Worm (Caenorhabditis elegans) whole organism, young adult: Measurements from ENCODE around the gene W02H5.2.

ENCODE experiments used
- B0261.1 ChIP-seq: sonication (generic microtip); optimal IDR thresholded peaks from 2 replicates; lab custom pipeline; 2016; ENCODE audit warnings: mild to moderate bottlenecking, missing genetic modification characterization, moderate library complexity, missing compliant biosample characterization
- B0336.3 ChIP-seq: fragments of 200-800 bp; sonication (Bioruptor generic); IDR thresholded peaks from 2 replicates; pipeline ENCODE4 v1.3.6; 2022; ENCODE audit warnings: missing genetic modification characterization, missing compliant biosample characterization
- F22D6.2 ChIP-seq: sonication (generic microtip); optimal IDR thresholded peaks from 2 replicates; lab custom pipeline; 2016; ENCODE audit warnings: mild to moderate bottlenecking, missing genetic modification characterization, missing compliant biosample characterization
- F49E8.2 ChIP-seq: sonication (generic microtip); optimal IDR thresholded peaks from 3 replicates; lab custom pipeline; 2017; ENCODE audit warnings: missing genetic modification characterization, mild to moderate bottlenecking, missing compliant biosample characterization, antibody characterized with exemption, moderate library complexity; ENCODE audit not compliant: insufficient read depth
- F57C9.4 ChIP-seq: sonication (generic microtip); optimal IDR thresholded peaks from 2 replicates; lab custom pipeline; 2017; ENCODE audit warnings: mild to moderate bottlenecking, missing genetic modification characterization, missing compliant biosample characterization
- K11D2.4 ChIP-seq: fragments of 200-800 bp; sonication (Bioruptor generic); IDR thresholded peaks from 2 replicates; pipeline ENCODE4 v1.3.6; 2022; ENCODE audit warnings: missing genetic modification reagents, missing genetic modification characterization, missing compliant biosample characterization
- T26A5.8 ChIP-seq: sonication (generic microtip); optimal IDR thresholded peaks from 2 replicates; lab custom pipeline; 2016; ENCODE audit warnings: missing genetic modification characterization, missing compliant biosample characterization
- Y79H2A.3 ChIP-seq: fragments of 200-800 bp; sonication (Bioruptor generic); conservative IDR thresholded peaks from 2 replicates; pipeline ENCODE4 v1.3.6; 2022; ENCODE audit warnings: missing genetic modification reagents, missing genetic modification characterization, missing compliant biosample characterization
- Y95B8A.8 ChIP-seq: fragments of 200-800 bp; sonication (Bioruptor generic); IDR thresholded peaks from 2 replicates; pipeline ENCODE4 v1.3.6; 2022; ENCODE audit warnings: missing genetic modification reagents, missing genetic modification characterization, missing compliant biosample characterization
- akir-1 ChIP-seq: fragments of 200-800 bp; sonication (Bioruptor generic); optimal IDR thresholded peaks from 2 replicates; lab custom pipeline; 2018; ENCODE audit warnings: mild to moderate bottlenecking, missing genetic modification characterization, moderate library complexity, missing compliant biosample characterization
- atf-7 ChIP-seq: sonication (generic microtip); optimal IDR thresholded peaks from 2 replicates; lab custom pipeline; 2017; ENCODE audit warnings: mild to moderate bottlenecking, missing genetic modification characterization, missing compliant biosample characterization
- bed-1 ChIP-seq: fragments of 200-800 bp; sonication (Bioruptor generic); IDR thresholded peaks from 2 replicates; pipeline ENCODE4 v1.3.6; 2022; ENCODE audit warnings: missing genetic modification reagents, missing genetic modification characterization, missing compliant biosample characterization
- cebp-1 ChIP-seq, 2 experiments: fragments of 200-800 bp in 1 of 2; sonication (Bioruptor generic) in 1 of 2; sonication (generic microtip) in 1 of 2; IDR thresholded peaks in 1 of 2; optimal IDR thresholded peaks in 1 of 2; 2 replicates each; pipeline versions ENCODE4 v1.3.6 to Lab custom; 2017 to 2022; ENCODE audit warnings: missing compliant biosample characterization in 2 of 2, missing genetic modification characterization in 2 of 2, mild to moderate bottlenecking in 1 of 2, missing genetic modification reagents in 1 of 2, moderate library complexity in 1 of 2
- cebp-2 ChIP-seq: fragments of 200-800 bp; sonication (Bioruptor generic); IDR thresholded peaks from 2 replicates; pipeline ENCODE4 v1.3.6; 2022; ENCODE audit warnings: missing genetic modification characterization, missing compliant biosample characterization
- ceh-40 ChIP-seq: fragments of 200-800 bp; sonication (Bioruptor generic); IDR thresholded peaks from 2 replicates; pipeline ENCODE4 v1.3.6; 2022; ENCODE audit warnings: missing genetic modification characterization, missing compliant biosample characterization
- ceh-91 ChIP-seq: fragments of 200-800 bp; sonication (Bioruptor generic); IDR thresholded peaks from 2 replicates; pipeline ENCODE4 v1.3.6; 2022; ENCODE audit warnings: missing genetic modification reagents, missing genetic modification characterization, missing compliant biosample characterization
- chd-7 ChIP-seq: sonication (generic microtip); optimal IDR thresholded peaks from 2 replicates; lab custom pipeline; 2016; ENCODE audit warnings: mild to moderate bottlenecking, missing genetic modification characterization, moderate library complexity, missing compliant biosample characterization
- die-1 ChIP-seq: sonication (generic microtip); optimal IDR thresholded peaks from 2 replicates; lab custom pipeline; 2016; ENCODE audit warnings: missing genotype, mild to moderate bottlenecking, missing genetic modification characterization, missing compliant biosample characterization
- efl-1 ChIP-seq: fragments of 150-350 bp; optimal IDR thresholded peaks from 2 replicates; lab custom pipeline; 2014; ENCODE audit warnings: missing biosample characterization, missing genetic modification reagents, missing genetic modification characterization
- egl-18 ChIP-seq: fragments of 200-800 bp; sonication (Bioruptor generic); IDR thresholded peaks from 2 replicates; pipeline ENCODE4 v1.3.6; 2022; ENCODE audit warnings: missing genetic modification reagents, missing genetic modification characterization, missing compliant biosample characterization
- egl-44 ChIP-seq: fragments of 200-800 bp; sonication (Bioruptor generic); IDR thresholded peaks from 2 replicates; pipeline ENCODE4 v1.3.6; 2022; ENCODE audit warnings: missing genetic modification reagents, missing genetic modification characterization, missing compliant biosample characterization
- fkh-3 ChIP-seq: sonication (generic microtip); optimal IDR thresholded peaks from 2 replicates; lab custom pipeline; 2016; ENCODE audit warnings: mild to moderate bottlenecking, missing genetic modification characterization, missing compliant biosample characterization
- hlh-12 ChIP-seq: sonication (generic microtip); optimal IDR thresholded peaks from 2 replicates; lab custom pipeline; 2016; ENCODE audit warnings: missing genetic modification characterization, missing compliant biosample characterization
- hlh-26 ChIP-seq: fragments of 200-800 bp; sonication (Bioruptor generic); conservative IDR thresholded peaks from 2 replicates; pipeline ENCODE4 v1.3.6; 2022; ENCODE audit warnings: missing genetic modification reagents, missing genetic modification characterization, missing compliant biosample characterization
- hsf-1 ChIP-seq: fragments of 200-800 bp; sonication (Bioruptor generic); IDR thresholded peaks from 2 replicates; pipeline ENCODE4 v1.3.6; 2022; ENCODE audit warnings: missing genetic modification reagents, missing genetic modification characterization, missing compliant biosample characterization
- lag-1 ChIP-seq: fragments of 200-800 bp; sonication (Bioruptor generic); IDR thresholded peaks from 2 replicates; pipeline ENCODE4 v1.3.6; 2022; ENCODE audit warnings: missing genetic modification reagents, missing genetic modification characterization, missing compliant biosample characterization
- lin-35 ChIP-seq, 3 experiments: fragments of 150-350 bp in 2 of 3; sonication (generic microtip) in 1 of 3; optimal IDR thresholded peaks; 2 replicates each; lab custom pipeline; 2014 to 2018; ENCODE audit warnings: missing biosample characterization in 3 of 3, missing genetic modification characterization in 3 of 3, missing genetic modification reagents in 3 of 3
- lir-1 ChIP-seq: fragments of 200-800 bp; sonication (Bioruptor generic); conservative IDR thresholded peaks from 2 replicates; pipeline ENCODE4 v1.3.6; 2022; ENCODE audit warnings: missing genetic modification reagents, missing genetic modification characterization, missing compliant biosample characterization
- lsy-27 ChIP-seq: sonication (generic microtip); optimal IDR thresholded peaks from 2 replicates; lab custom pipeline; 2017; ENCODE audit warnings: missing genetic modification characterization, mild to moderate bottlenecking, missing compliant biosample characterization, antibody characterized with exemption, missing genotype, borderline replicate concordance; ENCODE audit not compliant: insufficient read depth
- madf-6 ChIP-seq: fragments of 200-800 bp; sonication (Bioruptor generic); IDR thresholded peaks from 2 replicates; pipeline ENCODE4 v1.3.6; 2022; ENCODE audit warnings: missing genetic modification reagents, missing genetic modification characterization, missing compliant biosample characterization
- mcd-1 ChIP-seq: fragments of 200-800 bp; sonication (Bioruptor generic); IDR thresholded peaks from 2 replicates; pipeline ENCODE4 v1.3.6; 2022; ENCODE audit warnings: missing genetic modification reagents, missing genetic modification characterization, missing compliant biosample characterization
- mel-28 ChIP-seq: sonication (generic microtip); optimal IDR thresholded peaks from 2 replicates; lab custom pipeline; 2016; ENCODE audit warnings: borderline replicate concordance, mild to moderate bottlenecking, missing genetic modification characterization, missing compliant biosample characterization
- mes-4 ChIP-seq: sonication (generic microtip); optimal IDR thresholded peaks from 2 replicates; lab custom pipeline; 2016; ENCODE audit warnings: missing genotype, missing genetic modification characterization, missing compliant biosample characterization
- mxl-1 ChIP-seq: sonication (generic microtip); optimal IDR thresholded peaks from 2 replicates; lab custom pipeline; 2016; ENCODE audit warnings: missing genetic modification characterization, missing compliant biosample characterization
- nfyb-1 ChIP-seq: fragments of 200-800 bp; sonication (Bioruptor generic); IDR thresholded peaks from 2 replicates; pipeline ENCODE4 v1.3.6; 2022; ENCODE audit warnings: missing genetic modification reagents, missing genetic modification characterization, missing compliant biosample characterization
- nhr-80 ChIP-seq: sonication (generic microtip); optimal IDR thresholded peaks from 2 replicates; lab custom pipeline; 2016; ENCODE audit warnings: missing genetic modification characterization, missing compliant biosample characterization
- nhr-90 ChIP-seq: sonication (generic microtip); optimal IDR thresholded peaks from 2 replicates; lab custom pipeline; 2016; ENCODE audit warnings: missing genotype, mild to moderate bottlenecking, missing genetic modification characterization, missing compliant biosample characterization
- pbrm-1 ChIP-seq: fragments of 200-800 bp; sonication (Bioruptor generic); IDR thresholded peaks from 2 replicates; pipeline ENCODE4 v1.3.6; 2022; ENCODE audit warnings: missing genetic modification reagents, missing genetic modification characterization, missing compliant biosample characterization
- sdz-38 ChIP-seq: sonication (generic microtip); optimal IDR thresholded peaks from 2 replicates; lab custom pipeline; 2016; ENCODE audit warnings: missing genotype, missing genetic modification characterization, missing compliant biosample characterization
- sea-2 ChIP-seq: fragments of 200-800 bp; sonication (Bioruptor generic); IDR thresholded peaks from 2 replicates; pipeline ENCODE4 v1.3.6; 2022; ENCODE audit warnings: missing genetic modification characterization, missing compliant biosample characterization
- snpc-1.3 ChIP-seq: sonication (generic microtip); optimal IDR thresholded peaks from 2 replicates; lab custom pipeline; 2017; ENCODE audit warnings: missing genetic modification characterization, mild to moderate bottlenecking, missing compliant biosample characterization, antibody characterized with exemption, moderate library complexity, missing genotype, missing genetic modification reagents; ENCODE audit not compliant: insufficient read depth
- snpc-3.4 ChIP-seq: sonication (generic microtip); optimal IDR thresholded peaks from 2 replicates; lab custom pipeline; 2017; ENCODE audit warnings: missing genetic modification characterization, mild to moderate bottlenecking, missing compliant biosample characterization, antibody characterized with exemption, moderate library complexity, missing genotype, missing genetic modification reagents
- snpc-4 ChIP-seq, 5 experiments: fragments of 150-350 bp in 1 of 5; sonication (generic microtip) in 4 of 5; optimal IDR thresholded peaks; 2 replicates each; lab custom pipeline; 2014 to 2018; ENCODE audit warnings: missing genetic modification characterization in 5 of 5, missing biosample characterization in 3 of 5, antibody characterized with exemption in 2 of 5, mild to moderate bottlenecking in 2 of 5, missing compliant biosample characterization in 2 of 5, missing genotype in 2 of 5, moderate library complexity in 2 of 5, missing genetic modification reagents in 1 of 5
- tbp1 ChIP-seq: fragments of 200-800 bp; sonication (Bioruptor generic); optimal IDR thresholded peaks from 2 replicates; lab custom pipeline; 2018; ENCODE audit warnings: mild to moderate bottlenecking, missing genetic modification characterization, missing compliant biosample characterization
- tbx-9 ChIP-seq: sonication (generic microtip); optimal IDR thresholded peaks from 2 replicates; lab custom pipeline; 2016; ENCODE audit warnings: borderline replicate concordance, missing genetic modification characterization, inconsistent platforms, missing compliant biosample characterization
- unc-62 ChIP-seq: fragments of 150-350 bp; optimal IDR thresholded peaks from 2 replicates; lab custom pipeline; 2014; ENCODE audit warnings: missing biosample characterization, missing genetic modification reagents, missing genetic modification characterization
- zfh-2 ChIP-seq: fragments of 200-800 bp; sonication (Bioruptor generic); conservative IDR thresholded peaks from 2 replicates; pipeline ENCODE4 v1.3.6; 2022; ENCODE audit warnings: missing genetic modification reagents, missing genetic modification characterization, missing compliant biosample characterization
- ztf-25 ChIP-seq: fragments of 200-800 bp; sonication (Bioruptor generic); IDR thresholded peaks from 2 replicates; pipeline ENCODE4 v1.3.6; 2022; ENCODE audit warnings: missing genetic modification reagents, missing genetic modification characterization, missing compliant biosample characterization

W02H5.2 gene

ce11 chrV:2600543-2600942 lies 38.6 kb upstream of the W02H5.2 start (continued):
- TF ChIP-seq F22D6.2 (tag; lab: Kevin White, UChicago) (peak; percentile 37), mxl-1 (no peak), atf-7 (tag; lab: Kevin White, UChicago) (peak; percentile 48), hsf-1 (GFP tag; lab: Robert Waterston, UW) (no peak), tbx-9 (tag; lab: Kevin White, UChicago) (no peak), madf-6 (GFP tag; lab: Robert Waterston, UW) (peak; percentile 80), sdz-38 (tag; lab: Kevin White, UChicago) (no peak), ceh-40 (GFP tag; lab: Robert Waterston, UW) (no peak), Y95B8A.8 (peak; percentile 79; the same call in 1 of the 2 replicates), lag-1 (no peak), lir-1 (GFP tag; lab: Robert Waterston, UW) (peak; percentile 84), T26A5.8 (tag; lab: Kevin White, UChicago) (no peak), K11D2.4 (peak; percentile 88), mel-28 (tag; lab: Kevin White, UChicago) (no peak), akir-1 (GFP tag; lab: Kevin White, UChicago) (no peak), snpc-3.4 (no peak), unc-62 (no peak), F57C9.4 (tag; lab: Kevin White, UChicago) (no peak), hlh-26 (GFP tag; lab: Robert Waterston, UW) (no peak), die-1 (tag; lab: Kevin White, UChicago) (no peak), sea-2 (no peak), mcd-1 (GFP tag; lab: Robert Waterston, UW) (peak; percentile 99), nhr-90 (tag; lab: Kevin White, UChicago) (no peak), snpc-4 (GFP tag; optimal IDR thresholded peaks at IDR 0.05; lab: Kevin White, UChicago) (no peak), snpc-4 (tag; optimal IDR thresholded peaks at IDR 0.05; lab: Kevin White, UChicago) (peak in 2 of 4 experiments; percentile 47 to 57), zfh-2 (GFP tag; lab: Robert Waterston, UW) (peak; percentile 51), egl-18 (GFP tag; lab: Robert Waterston, UW) (0 out of 2 replicates have a peak, but pooled peaks have one; percentile 71), pbrm-1 (GFP tag; lab: Robert Waterston, UW) (peak; percentile 95), bed-1 (no peak), F49E8.2 (tag; lab: Kevin White, UChicago) (no peak), snpc-1.3 (tag; lab: Kevin White, UChicago) (no peak), B0336.3 (GFP tag; lab: Robert Waterston, UW) (peak; percentile 75), efl-1 (GFP tag; lab: Kevin White, UChicago) (peak; percentile 88), ceh-91 (GFP tag; lab: Robert Waterston, UW) (peak; percentile 70; the same call in 1 of the 2 replicates), lin-35 (GFP tag; optimal IDR thresholded peaks at IDR 0.05; lab: Kevin White, UChicago) (peak; percentile 58 to 97 (median 64)), B0261.1 (tag; lab: Kevin White, UChicago) (no peak), nhr-80 (tag; lab: Kevin White, UChicago) (peak; percentile 35)

- TF ChIP-seq lsy-27 (tag; lab: Kevin White, UChicago) = no peak
- no peak for TF ChIP-seq fkh-3 (tag; lab: Kevin White, UChicago)
- peak; percentile 79; the same call in 1 of the 2 replicates for TF ChIP-seq ztf-25 (GFP tag; lab: Robert Waterston, UW)
- TF ChIP-seq cebp-2 (GFP tag; lab: Robert Waterston, UW) = 0 out of 2 replicates have a peak, but pooled peaks have one; percentile 54
- no peak for TF ChIP-seq egl-44 (GFP tag; lab: Robert Waterston, UW)
- no peak for TF ChIP-seq tbp1 (GFP tag; lab: Kevin White, UChicago)
- TF ChIP-seq madf-6 (GFP tag; lab: Robert Waterston, UW) = peak; percentile 36; the same call in 1 of the 2 replicates
- TF ChIP-seq mcd-1 (GFP tag; lab: Robert Waterston, UW) = 0 out of 2 replicates have a peak, but pooled peaks have one; percentile 38
- TF ChIP-seq chd-7 (tag; lab: Kevin White, UChicago) = peak; percentile 17
- TF ChIP-seq Y79H2A.3 = 0 out of 2 replicates have a peak, but pooled peaks have one; percentile 15
- TF ChIP-seq hlh-12 (tag; lab: Kevin White, UChicago) = no peak
- no peak for TF ChIP-seq mes-4 (tag; lab: Kevin White, UChicago)
- TF ChIP-seq nfyb-1 (GFP tag; lab: Robert Waterston, UW) = 0 out of 2 replicates have a peak, but pooled peaks have one; percentile 42
- no peak for TF ChIP-seq cebp-1 (GFP tag; IDR thresholded peaks at IDR 0.05; lab: Robert Waterston, UW)
- TF ChIP-seq cebp-1 (tag; optimal IDR thresholded peaks at IDR 0.05; lab: Kevin White, UChicago) = peak; percentile 4
Observed at ce11 chrV:2601817-2602216, 37.3 kb upstream of the W02H5.2 start.
